Worm (Caenorhabditis elegans) whole organism, mixed stage, embryonic: Measurements from ENCODE around the gene K12H6.6.

Experiments
- M03D4.4 ChIP-seq: sonication (generic microtip); optimal IDR thresholded peaks from 2 replicates; lab custom pipeline; 2017; ENCODE audit warnings: mild to moderate bottlenecking, missing genetic modification characterization, missing compliant biosample characterization
- bed-3 ChIP-seq: fragments of 200-800 bp; sonication (Bioruptor generic); optimal IDR thresholded peaks from 3 replicates; lab custom pipeline; 2018; ENCODE audit warnings: mild to moderate bottlenecking, missing genetic modification characterization, moderate library complexity, missing compliant biosample characterization
- blmp-1 ChIP-seq: fragments of 150-350 bp; optimal IDR thresholded peaks from 2 replicates; lab custom pipeline; 2014; ENCODE audit warnings: missing biosample characterization, missing genetic modification characterization
- ceh-39 ChIP-seq: fragments of 150-350 bp; optimal IDR thresholded peaks from 2 replicates; lab custom pipeline; 2014; ENCODE audit warnings: missing biosample characterization, missing genetic modification characterization
- ceh-43 ChIP-seq: fragments of 200-800 bp; sonication (Bioruptor generic); optimal IDR thresholded peaks from 2 replicates; lab custom pipeline; 2018; ENCODE audit warnings: mild to moderate bottlenecking, missing genetic modification characterization, moderate library complexity, missing compliant biosample characterization
- ceh-83 ChIP-seq: fragments of 200-800 bp; sonication (Bioruptor generic); optimal IDR thresholded peaks from 2 replicates; lab custom pipeline; 2018; ENCODE audit warnings: mild to moderate bottlenecking, missing genetic modification characterization, missing compliant biosample characterization
- ces-1 ChIP-seq: fragments of 150-350 bp; optimal IDR thresholded peaks from 2 replicates; lab custom pipeline; 2014; ENCODE audit warnings: missing biosample characterization, missing genetic modification reagents, missing genetic modification characterization
- cnd-1 ChIP-seq: fragments of 200-800 bp; sonication (Bioruptor generic); optimal IDR thresholded peaks from 2 replicates; lab custom pipeline; 2018; ENCODE audit warnings: mild to moderate bottlenecking, missing genetic modification characterization, missing compliant biosample characterization
- drap-1 ChIP-seq: fragments of 200-800 bp; sonication (Bioruptor generic); optimal IDR thresholded peaks from 3 replicates; lab custom pipeline; 2018; ENCODE audit warnings: mild to moderate bottlenecking, missing genetic modification characterization, missing compliant biosample characterization
- elt-1 ChIP-seq: sonication (generic microtip); optimal IDR thresholded peaks from 2 replicates; lab custom pipeline; 2017; ENCODE audit warnings: missing genetic modification characterization, mild to moderate bottlenecking, missing compliant biosample characterization, antibody characterized with exemption, moderate library complexity, borderline replicate concordance; ENCODE audit not compliant: insufficient read depth
- elt-3 ChIP-seq: fragments of 150-350 bp; optimal IDR thresholded peaks from 2 replicates; lab custom pipeline; 2014; ENCODE audit warnings: missing biosample characterization, missing genetic modification characterization
- flh-1 ChIP-seq: fragments of 200-800 bp; sonication (Bioruptor generic); optimal IDR thresholded peaks from 2 replicates; lab custom pipeline; 2018; ENCODE audit warnings: mild to moderate bottlenecking, missing genetic modification characterization, moderate library complexity, missing compliant biosample characterization
- ham-2 ChIP-seq: fragments of 200-800 bp; sonication (Bioruptor generic); optimal IDR thresholded peaks from 2 replicates; lab custom pipeline; 2018; ENCODE audit warnings: mild to moderate bottlenecking, missing genetic modification characterization, missing compliant biosample characterization
- hlh-1 ChIP-seq: fragments of 150-350 bp; optimal IDR thresholded peaks from 2 replicates; lab custom pipeline; 2014; ENCODE audit warnings: missing biosample characterization, missing genetic modification reagents, missing genetic modification characterization
- lin-13 ChIP-seq: fragments of 150-350 bp; optimal IDR thresholded peaks from 2 replicates; lab custom pipeline; 2014; ENCODE audit warnings: missing biosample characterization, missing genetic modification characterization
- lin-32 ChIP-seq: fragments of 200-800 bp; sonication (Bioruptor generic); optimal IDR thresholded peaks from 2 replicates; lab custom pipeline; 2018; ENCODE audit warnings: mild to moderate bottlenecking, missing genetic modification characterization, missing compliant biosample characterization
- lsy-2 ChIP-seq: fragments of 150-350 bp; optimal IDR thresholded peaks from 2 replicates; lab custom pipeline; 2014; ENCODE audit warnings: missing biosample characterization, missing genetic modification characterization
- mls-2 ChIP-seq: sonication (generic microtip); optimal IDR thresholded peaks from 2 replicates; lab custom pipeline; 2016; ENCODE audit warnings: mild to moderate bottlenecking, missing genetic modification characterization, moderate library complexity, missing compliant biosample characterization
- nhr-12 ChIP-seq: fragments of 150-350 bp; optimal IDR thresholded peaks from 2 replicates; lab custom pipeline; 2014; ENCODE audit warnings: missing biosample characterization, missing genetic modification characterization
- nhr-2 ChIP-seq: fragments of 150-350 bp; optimal IDR thresholded peaks from 2 replicates; lab custom pipeline; 2014; ENCODE audit warnings: missing biosample characterization, missing genetic modification characterization
- nhr-237 ChIP-seq: fragments of 150-350 bp; optimal IDR thresholded peaks from 2 replicates; lab custom pipeline; 2014; ENCODE audit warnings: missing biosample characterization, missing genetic modification characterization
- nhr-28 ChIP-seq: fragments of 150-350 bp; optimal IDR thresholded peaks from 2 replicates; lab custom pipeline; 2014; ENCODE audit warnings: missing biosample characterization, missing genetic modification characterization
- nhr-76 ChIP-seq: sonication (generic microtip); optimal IDR thresholded peaks from 2 replicates; lab custom pipeline; 2017; ENCODE audit warnings: missing biosample characterization, missing genetic modification characterization
- pha-4 ChIP-seq: fragments of 150-350 bp; optimal IDR thresholded peaks from 2 replicates; lab custom pipeline; 2018; ENCODE audit warnings: missing biosample characterization, missing genetic modification reagents, missing genetic modification characterization
- sem-2 ChIP-seq: fragments of 200-800 bp; sonication (Bioruptor generic); optimal IDR thresholded peaks from 2 replicates; lab custom pipeline; 2018; ENCODE audit warnings: mild to moderate bottlenecking, missing genetic modification characterization, missing compliant biosample characterization
- snpc-4 ChIP-seq: fragments of 150-350 bp; optimal IDR thresholded peaks from 2 replicates; lab custom pipeline; 2014; ENCODE audit warnings: missing biosample characterization, missing genetic modification characterization
- tbx-8 ChIP-seq: fragments of 200-800 bp; sonication (Bioruptor generic); optimal IDR thresholded peaks from 2 replicates; lab custom pipeline; 2018; ENCODE audit warnings: mild to moderate bottlenecking, missing genetic modification characterization, moderate library complexity, missing compliant biosample characterization
- unc-120 ChIP-seq: sonication (generic microtip); optimal IDR thresholded peaks from 2 replicates; lab custom pipeline; 2017; ENCODE audit warnings: missing genetic modification characterization, missing compliant biosample characterization; ENCODE audit not compliant: poor library complexity, severe bottlenecking
- unc-39 ChIP-seq: fragments of 150-350 bp; optimal IDR thresholded peaks from 2 replicates; lab custom pipeline; 2014; ENCODE audit warnings: missing biosample characterization, missing genetic modification characterization
- unc-62 ChIP-seq: fragments of 150-350 bp; optimal IDR thresholded peaks from 2 replicates; lab custom pipeline; 2014; ENCODE audit warnings: missing biosample characterization, missing genetic modification reagents, missing genetic modification characterization
- ztf-11 ChIP-seq: fragments of 150-350 bp; optimal IDR thresholded peaks from 2 replicates; lab custom pipeline; 2014; ENCODE audit warnings: missing biosample characterization, missing genetic modification characterization

Gene K12H6.6

ce11 chrII:2865355-2865754 is 34.3 kb upstream of the K12H6.6 start:
- TF ChIP-seq lin-32 (GFP tag; lab: Kevin White, UChicago) (no peak), unc-120 (tag; lab: Kevin White, UChicago) (no peak), nhr-237 (tag; lab: Kevin White, UChicago) (no peak), elt-1 (no peak), unc-39 (tag; lab: Kevin White, UChicago) (no peak), lin-13 (tag; lab: Kevin White, UChicago) (no peak), ces-1 (no peak), drap-1 (GFP tag; lab: Kevin White, UChicago) (no peak), ceh-39 (no peak), bed-3 (GFP tag; lab: Kevin White, UChicago) (no peak), pha-4 (tag; lab: Kevin White, UChicago) (no peak), nhr-76 (tag; lab: Kevin White, UChicago) (no peak), elt-3 (tag; lab: Kevin White, UChicago) (no peak), snpc-4 (tag; lab: Kevin White, UChicago) (no peak)

ce11 chrII:2864229-2864628 is 33.2 kb upstream of the K12H6.6 start, which contains the start of gene Y110A2AL.5:
Gene Y110A2AL.5 (plus strand): TSS chrII:2864529.
- no peak for TF ChIP-seq ztf-11
- TF ChIP-seq nhr-12 (tag; lab: Kevin White, UChicago), result no peak
- TF ChIP-seq ceh-43 (GFP tag; lab: Kevin White, UChicago), result no peak
- TF ChIP-seq lin-32 (GFP tag; lab: Kevin White, UChicago), result no peak
- TF ChIP-seq unc-62 (GFP tag; lab: Kevin White, UChicago), result no peak
- TF ChIP-seq tbx-8 (GFP tag; lab: Kevin White, UChicago), result no peak
- no peak for TF ChIP-seq lsy-2
- TF ChIP-seq snpc-4 (tag; lab: Kevin White, UChicago), result no peak
- no peak for TF ChIP-seq ham-2 (GFP tag; lab: Kevin White, UChicago)
- no peak for TF ChIP-seq cnd-1
- no peak for TF ChIP-seq nhr-2 (tag; lab: Kevin White, UChicago)
- TF ChIP-seq sem-2 (GFP tag; lab: Kevin White, UChicago), result no peak

- TF ChIP-seq flh-1 (GFP tag; lab: Kevin White, UChicago), result no peak
- no peak for TF ChIP-seq lin-32 (GFP tag; lab: Kevin White, UChicago)
- no peak for TF ChIP-seq sem-2 (GFP tag; lab: Kevin White, UChicago)
- no peak for TF ChIP-seq hlh-1 (tag; lab: Kevin White, UChicago)
- TF ChIP-seq M03D4.4, result no peak
- TF ChIP-seq ham-2 (GFP tag; lab: Kevin White, UChicago), result peak; percentile 23
- TF ChIP-seq mls-2 (tag; lab: Kevin White, UChicago), result no peak
- TF ChIP-seq nhr-12 (tag; lab: Kevin White, UChicago), result no peak
Observed at ce11 chrII:2862557-2863035, 31.6 kb upstream of the K12H6.6 start.

- TF ChIP-seq nhr-2 (tag; lab: Kevin White, UChicago), result no peak
- TF ChIP-seq blmp-1 (tag; lab: Kevin White, UChicago), result peak; percentile 74
- TF ChIP-seq unc-120 (tag; lab: Kevin White, UChicago), result peak; percentile 49
- TF ChIP-seq nhr-28 (tag; lab: Kevin White, UChicago), result no peak
- peak; percentile 55 for TF ChIP-seq ceh-83 (GFP tag; lab: Kevin White, UChicago)
- no peak for TF ChIP-seq hlh-1 (tag; lab: Kevin White, UChicago)
- peak; percentile 31 for TF ChIP-seq mls-2 (tag; lab: Kevin White, UChicago)
- peak; percentile 14 for TF ChIP-seq ham-2 (GFP tag; lab: Kevin White, UChicago)
- TF ChIP-seq tbx-8 (GFP tag; lab: Kevin White, UChicago), result no peak
- TF ChIP-seq, all 35 proteins: peak for 5
Observed at ce11 chrII:2861385-2862099, 30.5 kb upstream of the K12H6.6 start.
